Worm (Caenorhabditis elegans): Measurements from ENCODE around the gene M162.7.

M162.7 gene

DNA sequence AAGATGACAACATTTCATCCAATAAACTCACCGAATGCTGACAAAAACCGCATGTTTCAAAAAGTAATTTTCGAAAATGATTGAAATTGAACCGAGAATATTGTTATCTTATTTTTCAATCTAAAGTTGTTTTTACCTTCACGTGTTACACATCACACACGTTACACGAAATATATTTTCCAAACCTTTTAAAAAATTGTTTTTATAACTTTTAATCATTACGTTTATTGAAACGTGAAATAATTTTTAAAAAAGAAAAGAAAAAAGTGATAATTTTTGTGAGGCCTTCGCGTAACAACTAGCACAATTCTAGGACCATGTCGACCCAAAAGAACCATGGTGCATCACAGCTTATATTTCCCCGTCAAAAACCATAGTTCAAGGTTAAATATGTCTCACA is at the start of gene M162.7:
TSS of gene M162.7 (minus strand) at position 101 of the 400 bp plus-strand sequence.
- TF ChIP-seq sup-37 (GFP tag; optimal IDR thresholded peaks at IDR 0.05), result no peak
- no peak for TF ChIP-seq rnt-1 (tag; optimal IDR thresholded peaks at IDR 0.05)
- no peak for TF ChIP-seq nhr-76 (tag; optimal IDR thresholded peaks at IDR 0.05)
- TF ChIP-seq lin-39 (tag; optimal IDR thresholded peaks at IDR 0.05), result no peak
- no peak for TF ChIP-seq grh-1 (GFP tag; IDR thresholded peaks at IDR 0.05)
- TF ChIP-seq dpl-1 (GFP tag; optimal IDR thresholded peaks at IDR 0.05), result no peak
- TF ChIP-seq zag-1 (tag; optimal IDR thresholded peaks at IDR 0.05), result no peak
- no peak for TF ChIP-seq nhr-71 (tag; optimal IDR thresholded peaks at IDR 0.05)
- TF ChIP-seq efl-1 (optimal IDR thresholded peaks at IDR 0.05), result no peak
- no peak for TF ChIP-seq efl-1 (GFP tag; optimal IDR thresholded peaks at IDR 0.05 in 1 of 2)
- no peak for TF ChIP-seq elt-2 (tag; optimal IDR thresholded peaks at IDR 0.05)
- TF ChIP-seq fkh-10 (GFP tag; optimal IDR thresholded peaks at IDR 0.05), result no peak
- TF ChIP-seq lin-35 (GFP tag; optimal IDR thresholded peaks at IDR 0.05), result no peak
- TF ChIP-seq dsc-1 (tag; optimal IDR thresholded peaks at IDR 0.05), result no peak
- TF ChIP-seq sptf-1 (tag; optimal IDR thresholded peaks at IDR 0.05), result no peak
- TF ChIP-seq C04F5.9 (tag; optimal IDR thresholded peaks at IDR 0.05), result no peak
- no peak for TF ChIP-seq unc-86 (tag; optimal IDR thresholded peaks at IDR 0.05)
- no peak for TF ChIP-seq aly-2 (tag; optimal IDR thresholded peaks at IDR 0.05)
- no peak for TF ChIP-seq pqm-1 (tag; optimal IDR thresholded peaks at IDR 0.05)
- no peak for TF ChIP-seq unc-130 (tag; optimal IDR thresholded peaks at IDR 0.05)
- no peak for TF ChIP-seq egl-13 (tag; optimal IDR thresholded peaks at IDR 0.05)

DNA sequence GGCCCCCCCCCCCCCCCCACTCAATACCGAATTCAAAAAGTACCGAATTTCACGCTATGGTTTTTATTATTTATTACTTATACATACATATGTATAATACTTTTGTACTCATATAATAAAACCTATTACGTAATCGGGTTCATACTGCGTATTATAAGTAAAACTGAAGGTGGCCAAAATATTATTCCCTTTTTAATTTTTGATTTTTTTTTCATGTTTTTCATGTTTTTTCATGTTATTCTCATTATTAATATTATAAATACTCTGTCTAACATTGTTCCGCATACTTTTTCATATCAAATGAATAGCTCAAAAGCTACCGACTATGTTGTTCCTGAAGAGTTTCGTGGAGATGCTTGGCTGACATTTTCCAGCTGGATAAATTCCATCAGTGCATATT is 41.3 kb upstream of the M162.7 start, which contains the start of gene srw-38:
TSS of gene srw-38 (plus strand) at position 301 of the 400 bp plus-strand sequence.
- no peak for TF ChIP-seq fkh-4 (tag; optimal IDR thresholded peaks at IDR 0.05; ENCODE audit: borderline replicate concordance)
- TF ChIP-seq efl-1 (optimal IDR thresholded peaks at IDR 0.05), result no peak
- no peak for TF ChIP-seq efl-1 (GFP tag; optimal IDR thresholded peaks at IDR 0.05 in 1 of 2)
- no peak for TF ChIP-seq unc-30 (tag; optimal IDR thresholded peaks at IDR 0.05)
- no peak for TF ChIP-seq snu-23 (GFP tag; optimal IDR thresholded peaks at IDR 0.05)
- no peak for TF ChIP-seq fkh-10 (GFP tag; optimal IDR thresholded peaks at IDR 0.05)
- TF ChIP-seq rnt-1 (tag; optimal IDR thresholded peaks at IDR 0.05), result no peak
- no peak for TF ChIP-seq ztf-11 (tag; optimal IDR thresholded peaks at IDR 0.05)
- no peak for TF ChIP-seq nhr-11 (tag; optimal IDR thresholded peaks at IDR 0.05)
- no peak for TF ChIP-seq mef-2 (tag; optimal IDR thresholded peaks at IDR 0.05)
- no peak for TF ChIP-seq ces-1 (GFP tag; optimal IDR thresholded peaks at IDR 0.05)
- no peak for TF ChIP-seq swsn-7 (tag; optimal IDR thresholded peaks at IDR 0.05)

DNA sequence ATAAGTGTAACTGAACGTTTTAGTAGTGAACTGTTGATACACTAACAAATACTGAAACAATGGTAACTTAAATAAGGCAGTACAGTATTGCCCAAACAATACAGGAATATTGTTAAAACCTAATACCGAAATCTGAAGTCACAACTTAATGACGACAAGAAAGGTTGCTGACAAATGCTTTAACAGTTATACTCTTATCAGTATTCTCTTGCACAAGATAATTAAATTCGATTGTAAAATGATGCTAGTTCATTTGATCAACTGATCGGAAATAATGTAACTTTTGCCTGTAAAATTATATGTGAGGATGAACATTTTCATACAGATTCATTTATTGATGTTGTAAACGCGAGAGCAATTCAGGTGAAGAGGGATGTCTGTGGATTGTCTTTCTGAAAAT is 36.8 kb upstream of the M162.7 start:
- TF ChIP-seq elt-2 (tag; optimal IDR thresholded peaks at IDR 0.05) (peak; percentile 25), unc-62 (GFP tag; optimal IDR thresholded peaks at IDR 0.05) (no peak), mab-9 (GFP tag; IDR thresholded peaks at IDR 0.05) (no peak), fos-1 (tag; optimal IDR thresholded peaks at IDR 0.05) (no peak)

DNA sequence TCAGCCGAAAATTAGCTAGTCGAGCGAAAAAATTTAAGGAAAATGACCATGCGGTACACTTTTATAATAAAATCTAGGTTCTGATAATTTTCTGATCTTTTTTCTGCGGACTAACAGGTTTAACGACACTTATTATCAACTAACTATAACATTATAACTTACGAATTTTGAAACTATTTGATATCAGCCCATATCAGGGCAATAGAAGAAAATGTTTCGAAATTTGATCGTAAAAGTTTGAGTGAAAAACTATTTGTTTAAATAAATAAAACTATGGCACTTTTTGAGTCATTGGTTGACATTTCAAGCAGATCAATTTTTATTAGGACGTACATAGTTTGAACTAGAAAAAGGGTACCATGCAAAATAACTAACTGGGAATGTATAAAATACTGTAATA is 36.0 kb upstream of the M162.7 start, which contains the start of gene pcp-4:
TSS of gene pcp-4 (minus strand) at position 197 of the 400 bp plus-strand sequence.
- TF ChIP-seq hlh-4 (tag; optimal IDR thresholded peaks at IDR 0.05), result no peak
- no peak for TF ChIP-seq nhr-71 (tag; optimal IDR thresholded peaks at IDR 0.05)
- no peak for TF ChIP-seq hlh-17 (GFP tag; optimal IDR thresholded peaks at IDR 0.05; ENCODE audit: borderline replicate concordance)
- no peak for TF ChIP-seq ceh-82 (tag; optimal IDR thresholded peaks at IDR 0.05)
- no peak for TF ChIP-seq ama-1 (optimal IDR thresholded peaks at IDR 0.05)
- no peak for TF ChIP-seq unc-130 (tag; optimal IDR thresholded peaks at IDR 0.05)
- TF ChIP-seq mef-2 (tag; optimal IDR thresholded peaks at IDR 0.05), result no peak
- no peak for TF ChIP-seq unc-62 (GFP tag; optimal IDR thresholded peaks at IDR 0.05)
- no peak for TF ChIP-seq ztf-4 (tag; optimal IDR thresholded peaks at IDR 0.05)
- TF ChIP-seq swsn-7 (tag; optimal IDR thresholded peaks at IDR 0.05), result no peak
- no peak for TF ChIP-seq C34B4.2 (tag; optimal IDR thresholded peaks at IDR 0.05)

All from whole organism, L1 larva.